Worm (Caenorhabditis elegans) whole organism, young adult: ENCODE measurements around the gene clc-1.

ENCODE experiments used
- B0336.3 ChIP-seq: fragments of 200-800 bp; sonication (Bioruptor generic); IDR thresholded peaks from 2 replicates; pipeline ENCODE4 v1.3.6; 2022; ENCODE audit warnings: missing genetic modification characterization, missing compliant biosample characterization
- D2030.7 ChIP-seq: fragments of 200-800 bp; sonication (Bioruptor generic); IDR thresholded peaks from 2 replicates; pipeline ENCODE4 v1.3.6; 2022; ENCODE audit warnings: missing genetic modification reagents, missing genetic modification characterization, missing compliant biosample characterization
- F10E7.11 ChIP-seq: sonication (generic microtip); optimal IDR thresholded peaks from 2 replicates; lab custom pipeline; 2017; ENCODE audit warnings: mild to moderate bottlenecking, missing genetic modification characterization, moderate library complexity, missing compliant biosample characterization
- Y67H2A.10 ChIP-seq: fragments of 200-800 bp; sonication (Bioruptor generic); conservative IDR thresholded peaks from 2 replicates; pipeline ENCODE4 v1.3.6; 2022; ENCODE audit warnings: missing genetic modification reagents, missing genetic modification characterization, missing compliant biosample characterization
- bed-2 ChIP-seq: fragments of 200-800 bp; sonication (Bioruptor generic); IDR thresholded peaks from 2 replicates; pipeline ENCODE4 v1.3.6; 2022; ENCODE audit warnings: missing genetic modification reagents, missing genetic modification characterization, missing compliant biosample characterization
- ccch-3 ChIP-seq: fragments of 200-800 bp; sonication (Bioruptor generic); optimal IDR thresholded peaks from 2 replicates; lab custom pipeline; 2018; ENCODE audit warnings: mild to moderate bottlenecking, missing genetic modification characterization, missing compliant biosample characterization
- ceh-79 ChIP-seq: sonication (generic microtip); optimal IDR thresholded peaks from 2 replicates; lab custom pipeline; 2017; ENCODE audit warnings: mild to moderate bottlenecking, missing genetic modification characterization, missing compliant biosample characterization
- egrh-3 ChIP-seq: fragments of 200-800 bp; sonication (Bioruptor generic); IDR thresholded peaks from 2 replicates; pipeline ENCODE4 v1.3.6; 2022; ENCODE audit warnings: missing genetic modification reagents, missing genetic modification characterization, missing compliant biosample characterization
- madf-8 ChIP-seq: fragments of 200-800 bp; sonication (Bioruptor generic); conservative IDR thresholded peaks from 2 replicates; pipeline ENCODE4 v1.3.6; 2022; ENCODE audit warnings: missing genetic modification reagents, missing genetic modification characterization, missing compliant biosample characterization
- mes-4 ChIP-seq: sonication (generic microtip); optimal IDR thresholded peaks from 2 replicates; lab custom pipeline; 2016; ENCODE audit warnings: missing genotype, missing genetic modification characterization, missing compliant biosample characterization
- nhr-80 ChIP-seq: sonication (generic microtip); optimal IDR thresholded peaks from 2 replicates; lab custom pipeline; 2016; ENCODE audit warnings: missing genetic modification characterization, missing compliant biosample characterization
- unc-62 ChIP-seq: fragments of 150-350 bp; optimal IDR thresholded peaks from 2 replicates; lab custom pipeline; 2014; ENCODE audit warnings: missing biosample characterization, missing genetic modification reagents, missing genetic modification characterization

DNA sequence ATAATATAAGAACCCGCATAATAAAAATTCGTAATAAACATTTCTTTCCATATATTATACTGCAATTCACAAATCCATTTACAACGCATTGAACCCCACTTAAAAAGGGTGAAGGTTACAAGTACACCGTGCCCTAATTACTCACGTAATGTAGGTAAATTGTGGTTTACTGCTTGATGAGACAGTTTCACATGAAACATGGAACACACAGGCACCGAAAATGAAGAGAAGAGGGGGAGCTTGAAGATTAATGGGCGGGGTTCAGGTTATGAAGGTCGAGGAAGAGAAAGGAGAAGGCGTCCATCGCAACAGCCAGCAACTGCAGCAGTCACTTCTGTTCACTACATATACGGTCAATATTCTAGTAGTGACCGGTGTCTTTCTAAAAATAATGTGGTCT lies 12.5 kb downstream of the clc-1 start, which contains the start of gene lpr-6:
- TF ChIP-seq F10E7.11, result no peak
- TF ChIP-seq ccch-3 (GFP tag; lab: Kevin White, UChicago), result no peak
- TF ChIP-seq nhr-80, result no peak
- TF ChIP-seq Y67H2A.10 (GFP tag; lab: Robert Waterston, UW), result no peak
- no peak for TF ChIP-seq egrh-3 (GFP tag; lab: Robert Waterston, UW)
- no peak for TF ChIP-seq ceh-79 (tag; lab: Kevin White, UChicago)
- no peak for TF ChIP-seq mes-4 (tag; lab: Kevin White, UChicago)
- TF ChIP-seq B0336.3, result no peak
- TF ChIP-seq bed-2 (GFP tag; lab: Robert Waterston, UW), result no peak
- no peak for TF ChIP-seq D2030.7
- no peak for TF ChIP-seq unc-62 (GFP tag; lab: Kevin White, UChicago)
- TF ChIP-seq madf-8 (GFP tag; lab: Robert Waterston, UW), result no peak
